Fruit fly (Drosophila melanogaster) whole organism, embryonic: ENCODE data around the gene CG43845.

Experiments used
- Adf1 ChIP-seq: fragments of 200-800 bp; sonication (Bioruptor generic); IDR thresholded peaks from 2 replicates; pipeline ENCODE4 v1.3.6; 2022; ENCODE audit warnings: missing biosample characterization, missing genetic modification characterization
- BtbVII ChIP-seq: fragments of 200-800 bp; sonication (Bioruptor generic); optimal IDR thresholded peaks from 3 replicates; lab custom pipeline; 2017; ENCODE audit warnings: missing biosample characterization, mild to moderate bottlenecking, missing genetic modification characterization
- CG10267 ChIP-seq: fragments of 200-800 bp; sonication (Bioruptor generic); optimal IDR thresholded peaks from 2 replicates; lab custom pipeline; 2018; ENCODE audit warnings: missing biosample characterization, mild to moderate bottlenecking, missing genetic modification characterization, moderate library complexity
- CG10565 ChIP-seq: fragments of 200-800 bp; sonication (Bioruptor generic); optimal IDR thresholded peaks from 3 replicates; lab custom pipeline; 2016; ENCODE audit warnings: missing biosample characterization, mild to moderate bottlenecking, missing genetic modification characterization
- CG12236 ChIP-seq: fragments of 200-800 bp; sonication (Bioruptor generic); optimal IDR thresholded peaks from 2 replicates; lab custom pipeline; 2016; ENCODE audit warnings: missing biosample characterization, missing genetic modification characterization
- CG12391 ChIP-seq: fragments of 200-800 bp; sonication (Bioruptor generic); optimal IDR thresholded peaks from 3 replicates; lab custom pipeline; 2018; ENCODE audit warnings: missing biosample characterization, mild to moderate bottlenecking, missing genetic modification characterization, moderate library complexity
- CG13287 ChIP-seq: fragments of 200-800 bp; sonication (Bioruptor generic); IDR thresholded peaks from 2 replicates; pipeline ENCODE4 v1.3.6; 2022; ENCODE audit warnings: missing biosample characterization, missing genetic modification characterization; ENCODE audit not compliant: partially characterized antibody
- CG13775 ChIP-seq: fragments of 200-800 bp; sonication (Bioruptor generic); optimal IDR thresholded peaks from 3 replicates; lab custom pipeline; 2017; ENCODE audit warnings: missing biosample characterization, mild to moderate bottlenecking, missing genetic modification characterization
- CG1602 ChIP-seq: fragments of 200-800 bp; sonication (Bioruptor generic); optimal IDR thresholded peaks from 3 replicates; lab custom pipeline; 2016; ENCODE audit warnings: missing biosample characterization, missing genetic modification characterization
- CG1603 ChIP-seq: fragments of 200-800 bp; sonication (Bioruptor generic); optimal IDR thresholded peaks from 2 replicates; lab custom pipeline; 2019; ENCODE audit warnings: missing biosample characterization, mild to moderate bottlenecking, missing genetic modification characterization, moderate library complexity
- CG17829 ChIP-seq: fragments of 200-800 bp; optimal IDR thresholded peaks from 2 replicates; lab custom pipeline; 2019; ENCODE audit warnings: missing biosample characterization, mild to moderate bottlenecking, missing genetic modification characterization, moderate library complexity
- CG18619 ChIP-seq: fragments of 200-800 bp; sonication (Bioruptor generic); optimal IDR thresholded peaks from 3 replicates; lab custom pipeline; 2017; ENCODE audit warnings: missing biosample characterization, mild to moderate bottlenecking, missing genetic modification characterization
- CG32767 ChIP-seq: fragments of 200-800 bp; sonication (Bioruptor generic); IDR thresholded peaks from 2 replicates; pipeline ENCODE4 v1.3.6; 2022; ENCODE audit warnings: missing biosample characterization, missing genetic modification characterization
- CG3281 ChIP-seq: fragments of 200-800 bp; sonication (Bioruptor generic); optimal IDR thresholded peaks from 3 replicates; lab custom pipeline; 2017; ENCODE audit warnings: missing biosample characterization, mild to moderate bottlenecking, missing genetic modification characterization
- CG4328 ChIP-seq: fragments of 200-800 bp; sonication (Bioruptor generic); optimal IDR thresholded peaks from 3 replicates; lab custom pipeline; 2017; ENCODE audit warnings: missing biosample characterization, missing genetic modification reagents, missing genetic modification characterization
- CG4360 ChIP-seq: fragments of 200-800 bp; sonication (Bioruptor generic); IDR thresholded peaks from 2 replicates; pipeline ENCODE4 v1.3.6; 2022; ENCODE audit warnings: missing biosample characterization, missing genetic modification characterization
- CG43689 ChIP-seq: fragments of 200-800 bp; sonication (Bioruptor generic); IDR thresholded peaks from 2 replicates; pipeline ENCODE4 v1.3.6; 2022; ENCODE audit warnings: missing biosample characterization, missing genetic modification characterization
- CG7963 ChIP-seq: fragments of 200-800 bp; sonication (Bioruptor generic); IDR thresholded peaks from 3 replicates; pipeline ENCODE4 v1.3.6; 2022; ENCODE audit warnings: missing biosample characterization, missing genetic modification characterization; ENCODE audit not compliant: partially characterized antibody
- CG8281 ChIP-seq: fragments of 200-800 bp; sonication (Bioruptor generic); optimal IDR thresholded peaks from 2 replicates; lab custom pipeline; 2018; ENCODE audit warnings: missing biosample characterization, mild to moderate bottlenecking, missing genetic modification characterization, moderate library complexity
- CoRest ChIP-seq: fragments of 200-800 bp; sonication (Bioruptor generic); optimal IDR thresholded peaks from 3 replicates; lab custom pipeline; 2018; ENCODE audit warnings: missing biosample characterization, mild to moderate bottlenecking, missing genetic modification characterization, moderate library complexity
- GATAe ChIP-seq: fragments of 200-800 bp; sonication (Bioruptor generic); conservative IDR thresholded peaks from 2 replicates; pipeline ENCODE4 v1.3.6; 2022; ENCODE audit warnings: missing biosample characterization, missing genetic modification characterization
- H15 ChIP-seq: fragments of 200-800 bp; sonication (Bioruptor generic); IDR thresholded peaks from 3 replicates; pipeline ENCODE4 v1.3.6; 2022; ENCODE audit warnings: missing biosample characterization, missing genetic modification characterization
- Hand ChIP-seq: fragments of 200-800 bp; sonication (Bioruptor generic); optimal IDR thresholded peaks from 2 replicates; lab custom pipeline; 2017; ENCODE audit warnings: mild to moderate bottlenecking, missing biosample characterization, missing genetic modification reagents, missing genetic modification characterization
- NC2α ChIP-seq: fragments of 200-800 bp; sonication (Bioruptor generic); optimal IDR thresholded peaks from 2 replicates; lab custom pipeline; 2016; ENCODE audit warnings: missing biosample characterization, missing genetic modification characterization
- Opbp ChIP-seq: fragments of 200-800 bp; sonication (Bioruptor generic); IDR thresholded peaks from 3 replicates; pipeline ENCODE4 v1.3.6; 2022; ENCODE audit warnings: missing biosample characterization, missing genetic modification characterization; ENCODE audit not compliant: partially characterized antibody
- Six4 ChIP-seq: fragments of 200-800 bp; sonication (Bioruptor generic); optimal IDR thresholded peaks from 2 replicates; lab custom pipeline; 2016; ENCODE audit warnings: missing biosample characterization, missing genetic modification characterization
- ap ChIP-seq: fragments of 200-800 bp; sonication (Bioruptor generic); IDR thresholded peaks from 2 replicates; pipeline ENCODE4 v1.3.6; 2022; ENCODE audit warnings: missing biosample characterization, missing genetic modification characterization
- crc ChIP-seq: fragments of 200-800 bp; sonication (Bioruptor generic); optimal IDR thresholded peaks from 2 replicates; lab custom pipeline; 2016; ENCODE audit warnings: missing biosample characterization, missing genetic modification characterization
- dati ChIP-seq: fragments of 200-800 bp; sonication (Bioruptor generic); IDR thresholded peaks from 2 replicates; pipeline ENCODE4 v1.3.6; 2022; ENCODE audit warnings: missing biosample characterization, missing genetic modification characterization
- dmrt11E ChIP-seq: fragments of 200-800 bp; sonication (Bioruptor generic); optimal IDR thresholded peaks from 3 replicates; lab custom pipeline; 2018; ENCODE audit warnings: missing biosample characterization, mild to moderate bottlenecking, missing genetic modification characterization, moderate library complexity
- gcm ChIP-seq: fragments of 200-800 bp; sonication (Bioruptor generic); optimal IDR thresholded peaks from 2 replicates; lab custom pipeline; 2019; ENCODE audit warnings: missing biosample characterization, mild to moderate bottlenecking, missing genetic modification characterization, moderate library complexity
- gsb-n ChIP-seq: fragments of 200-800 bp; sonication (Bioruptor generic); optimal IDR thresholded peaks from 3 replicates; lab custom pipeline; 2018; ENCODE audit warnings: missing biosample characterization, mild to moderate bottlenecking, missing genetic modification characterization
- ham ChIP-seq: fragments of 200-800 bp; sonication (Bioruptor generic); IDR thresholded peaks from 2 replicates; pipeline ENCODE4 v1.3.6; 2022; ENCODE audit warnings: missing biosample characterization, missing genetic modification characterization
- hbn ChIP-seq: fragments of 200-800 bp; sonication (Bioruptor generic); IDR thresholded peaks from 2 replicates; pipeline ENCODE4 v1.3.6; 2022; ENCODE audit warnings: missing biosample characterization, missing genetic modification characterization; ENCODE audit not compliant: partially characterized antibody
- kni ChIP-seq: fragments of 200-800 bp; sonication (Bioruptor generic); optimal IDR thresholded peaks from 3 replicates; lab custom pipeline; 2017; ENCODE audit warnings: mild to moderate bottlenecking, missing biosample characterization, missing genetic modification reagents, missing genetic modification characterization
- lmd ChIP-seq: fragments of 200-800 bp; sonication (Bioruptor generic); IDR thresholded peaks from 2 replicates; pipeline ENCODE4 v1.3.6; 2022; ENCODE audit warnings: missing biosample characterization, missing genetic modification characterization
- nerfin-1 ChIP-seq: fragments of 200-800 bp; sonication (Bioruptor generic); optimal IDR thresholded peaks from 3 replicates; lab custom pipeline; 2019; ENCODE audit warnings: missing biosample characterization, mild to moderate bottlenecking, missing genetic modification characterization, moderate library complexity
- pan ChIP-seq, 4 experiments: fragments of >200 bp in 3 of 4; fragments of 200-800 bp in 1 of 4; sonication (Bioruptor generic) in 1 of 4; optimal IDR thresholded peaks in 3 of 4; IDR thresholded peaks in 1 of 4; 2 replicates each; pipeline versions ENCODE4 v1.3.6 to Lab custom; 2017 to 2022; ENCODE audit warnings: missing biosample characterization in 2 of 4, missing genetic modification characterization in 2 of 4, mixed read lengths in 1 of 4
- phol ChIP-seq: fragments of 200-800 bp; sonication (Bioruptor generic); optimal IDR thresholded peaks from 3 replicates; lab custom pipeline; 2018; ENCODE audit warnings: missing biosample characterization, mild to moderate bottlenecking, missing genetic modification characterization, moderate library complexity
- pzg ChIP-seq: fragments of 200-800 bp; sonication (Bioruptor generic); optimal IDR thresholded peaks from 3 replicates; lab custom pipeline; 2018; ENCODE audit warnings: missing biosample characterization, mild to moderate bottlenecking, missing genetic modification characterization, moderate library complexity
- sc ChIP-seq, 3 experiments: fragments of >200 bp in 2 of 3; fragments of 200-800 bp in 1 of 3; sonication (Bioruptor generic) in 1 of 3; optimal IDR thresholded peaks; 2 replicates in 2 of 3; 3 replicates in 1 of 3; lab custom pipeline; 2017; ENCODE audit warnings: mild to moderate bottlenecking in 1 of 3, missing biosample characterization in 1 of 3, missing genetic modification characterization in 1 of 3, missing genetic modification reagents in 1 of 3
- seq ChIP-seq: fragments of 200-800 bp; sonication (Bioruptor generic); IDR thresholded peaks from 2 replicates; pipeline ENCODE4 v1.3.6; 2022; ENCODE audit warnings: missing biosample characterization, missing genetic modification characterization
- sqz ChIP-seq: fragments of 200-800 bp; sonication (Bioruptor generic); optimal IDR thresholded peaks from 3 replicates; lab custom pipeline; 2018; ENCODE audit warnings: missing biosample characterization, mild to moderate bottlenecking, missing genetic modification characterization
- stc ChIP-seq: fragments of 200-800 bp; sonication (Bioruptor generic); IDR thresholded peaks from 2 replicates; pipeline ENCODE4 v1.3.6; 2022; ENCODE audit warnings: missing biosample characterization, missing genetic modification characterization
- tna ChIP-seq: fragments of 200-800 bp; sonication (Bioruptor generic); IDR thresholded peaks from 2 replicates; pipeline ENCODE4 v1.3.6; 2022; ENCODE audit warnings: missing biosample characterization, missing genetic modification characterization; ENCODE audit not compliant: partially characterized antibody
- usp ChIP-seq: fragments of >200 bp; optimal IDR thresholded peaks from 2 replicates; lab custom pipeline; 2017; ENCODE audit warnings: missing biosample characterization, missing genetic modification characterization
- vnd ChIP-seq: fragments of 200-800 bp; sonication (Bioruptor generic); IDR thresholded peaks from 3 replicates; pipeline ENCODE4 v1.3.6; 2022; ENCODE audit warnings: missing biosample characterization, missing genetic modification characterization; ENCODE audit not compliant: partially characterized antibody
- zfh2 ChIP-seq: fragments of 200-800 bp; sonication (Bioruptor generic); optimal IDR thresholded peaks from 2 replicates; lab custom pipeline; 2016; ENCODE audit warnings: missing biosample characterization, missing genetic modification characterization

Gene CG43845

DNA sequence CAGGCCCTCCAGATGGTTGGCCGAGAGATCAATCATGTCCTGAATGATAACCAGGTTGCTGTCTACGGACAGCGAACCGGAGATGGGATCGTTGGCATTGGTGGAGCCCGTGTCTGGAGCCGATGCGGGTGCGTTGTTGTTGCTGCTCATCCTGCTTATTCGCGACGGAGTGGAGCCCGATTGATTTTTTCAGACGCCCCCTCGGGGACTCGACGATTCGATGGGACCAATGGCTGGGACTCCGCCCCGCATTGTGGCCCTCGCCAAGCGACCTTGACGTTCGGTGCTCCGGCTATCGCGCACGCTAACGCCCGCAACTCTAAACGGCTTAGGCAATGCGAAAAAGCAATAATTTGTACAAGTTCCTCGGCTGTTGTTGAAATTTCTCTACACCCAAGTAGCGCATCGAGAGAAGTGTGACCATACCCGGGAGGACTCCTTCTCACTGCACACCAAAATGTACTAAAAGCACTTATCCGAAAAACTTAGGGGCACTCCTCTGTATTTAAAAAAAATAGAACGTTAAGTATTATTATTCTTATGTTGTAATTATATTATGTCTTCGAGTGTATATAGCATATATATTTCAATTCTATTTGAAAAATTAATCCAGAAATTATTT, 39.3 kb downstream of the CG43845 start, which contains the start of gene ksr (continued):
- no peak for TF ChIP-seq tna (GFP tag; lab: Robert Waterston, UW)
- TF ChIP-seq nerfin-1 (tag; lab: Kevin White, UChicago): peak; percentile 81
- no peak for TF ChIP-seq dati (GFP tag; lab: Robert Waterston, UW)
- TF ChIP-seq CG3281 (GFP tag; lab: Kevin White, UChicago): no peak
- no peak for TF ChIP-seq CG1602 (GFP tag; lab: Kevin White, UChicago)
- TF ChIP-seq CG4328 (GFP tag; lab: Kevin White, UChicago): no peak
- TF ChIP-seq CG10267 (tag; lab: Kevin White, UChicago): peak; percentile 74
- TF ChIP-seq pan (optimal IDR thresholded peaks at IDR 0.05; lab: Kevin White, UChicago): no peak
- TF ChIP-seq pan (GFP tag; optimal IDR thresholded peaks at IDR 0.05 in 1 of 2, IDR thresholded peaks at IDR 0.05 in 1 of 2): peak in 1 of 2 experiments; percentile 12
- TF ChIP-seq kni (GFP tag; lab: Kevin White, UChicago): no peak
- peak; percentile 50 for TF ChIP-seq dmrt11E (tag; lab: Kevin White, UChicago)
- TF ChIP-seq Opbp (GFP tag; lab: Robert Waterston, UW): 0 out of 3 replicates have a peak, but pooled peaks have one; percentile 28
- no peak for TF ChIP-seq seq (GFP tag; lab: Robert Waterston, UW)
- no peak for TF ChIP-seq ham (GFP tag; lab: Robert Waterston, UW)
- TF ChIP-seq NC2α: no peak
- TF ChIP-seq CG8281: no peak
- TF ChIP-seq hbn (GFP tag; lab: Robert Waterston, UW): no peak
- no peak for TF ChIP-seq CG43689
- no peak for TF ChIP-seq gsb-n (tag; lab: Kevin White, UChicago)
- TF ChIP-seq Adf1 (GFP tag; lab: Robert Waterston, UW): no peak
- TF ChIP-seq CG13775 (GFP tag; lab: Kevin White, UChicago): no peak
- TF ChIP-seq crc (GFP tag; lab: Kevin White, UChicago): no peak
- TF ChIP-seq phol (tag; lab: Kevin White, UChicago): peak; percentile 43
- no peak for TF ChIP-seq BtbVII (GFP tag; lab: Kevin White, UChicago)
- TF ChIP-seq CG12391 (tag; lab: Kevin White, UChicago): peak; percentile 60
- TF ChIP-seq sc (optimal IDR thresholded peaks at IDR 0.05; lab: Kevin White, UChicago): no peak
- no peak for TF ChIP-seq sc (GFP tag; optimal IDR thresholded peaks at IDR 0.05; lab: Kevin White, UChicago)
- TF ChIP-seq Six4 (GFP tag; lab: Kevin White, UChicago): no peak
- TF ChIP-seq CG13287 (GFP tag; lab: Robert Waterston, UW): peak; percentile 21; the same call in 1 of the 2 replicates
- TF ChIP-seq CG7963: 0 out of 3 replicates have a peak, but pooled peaks have one; percentile 6
- TF ChIP-seq CG17829 (tag; lab: Kevin White, UChicago): peak; percentile 64
- TF ChIP-seq zfh2 (GFP tag; lab: Kevin White, UChicago): no peak
- TF ChIP-seq GATAe: no peak
- peak; percentile 97 for TF ChIP-seq CG32767 (GFP tag; lab: Robert Waterston, UW)
- no peak for TF ChIP-seq CG18619 (GFP tag; lab: Kevin White, UChicago)
- TF ChIP-seq CG1603 (tag; lab: Kevin White, UChicago): no peak
- no peak for TF ChIP-seq sqz (GFP tag; lab: Kevin White, UChicago)
- no peak for TF ChIP-seq gcm (GFP tag; lab: Kevin White, UChicago)
- TF ChIP-seq CG10565 (GFP tag; lab: Kevin White, UChicago): no peak
- no peak for TF ChIP-seq CG12236
- TF ChIP-seq vnd: no peak
- no peak; the same call in 1 of the 2 replicates for TF ChIP-seq stc (GFP tag; lab: Robert Waterston, UW)
- TF ChIP-seq usp (GFP tag; lab: Kevin White, UChicago): no peak
- TF ChIP-seq H15: no peak
- peak; percentile 48 for TF ChIP-seq pzg (GFP tag; lab: Kevin White, UChicago)
- no peak for TF ChIP-seq ap (GFP tag; lab: Robert Waterston, UW)
- no peak for TF ChIP-seq Hand (GFP tag; lab: Kevin White, UChicago)
- peak; percentile 27; the same call in 1 of the 2 replicates for TF ChIP-seq CG4360 (GFP tag; lab: Robert Waterston, UW)
- TF ChIP-seq lmd (GFP tag; lab: Robert Waterston, UW): no peak; the same call in 1 of the 2 replicates
- peak; percentile 33 for TF ChIP-seq CoRest (tag; lab: Kevin White, UChicago)
